Worm (Caenorhabditis elegans): ENCODE data around the gene ZK1290.11.

DNA sequence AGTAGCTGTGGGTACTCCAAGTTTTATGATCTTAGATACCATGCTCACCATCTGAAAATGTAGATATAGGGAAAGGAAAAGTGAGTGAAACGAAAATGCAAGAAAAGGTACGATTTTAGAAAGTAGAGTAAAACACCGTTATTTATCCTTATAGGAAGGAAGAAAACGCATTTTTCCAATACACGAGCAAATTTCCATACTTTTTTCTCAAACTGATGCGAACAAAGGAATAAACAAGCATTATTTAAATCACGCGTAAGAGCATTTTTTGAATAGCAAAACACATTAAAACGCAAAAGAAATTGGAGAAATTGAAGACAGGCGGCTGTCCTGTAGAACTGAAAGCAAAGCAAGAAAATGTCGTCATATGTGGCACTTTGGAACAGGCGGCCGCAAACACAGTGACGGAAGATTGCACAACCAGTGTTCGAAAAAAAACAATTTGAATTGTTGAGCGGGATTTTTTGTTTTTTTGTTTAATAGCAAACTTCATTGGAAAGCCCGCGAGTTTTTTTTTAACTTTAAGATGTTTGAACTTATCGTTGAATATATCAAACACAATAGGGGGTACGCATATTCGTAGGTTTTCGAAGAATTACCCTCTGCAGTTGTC is 37.4 kb upstream of the ZK1290.11 start, which contains the start of gene pgam-5:
- TF ChIP-seq mep-1 (tag; optimal IDR thresholded peaks at IDR 0.05) (no peak), lin-15B (tag; optimal IDR thresholded peaks at IDR 0.05) (no peak), lin-13 (GFP tag; optimal IDR thresholded peaks at IDR 0.05) (no peak), unc-39 (tag; optimal IDR thresholded peaks at IDR 0.05) (no peak), nhr-237 (tag; optimal IDR thresholded peaks at IDR 0.05) (no peak), nhr-11 (tag; optimal IDR thresholded peaks at IDR 0.05) (no peak)
